Fruit fly (Drosophila melanogaster) whole organism, embryonic: ENCODE data around the gene bbg.

Experiments
- Aef1 ChIP-seq: fragments of 200-800 bp; sonication (Bioruptor generic); IDR thresholded peaks from 3 replicates; pipeline ENCODE4 v1.3.6; 2022; ENCODE audit warnings: missing biosample characterization, missing genetic modification characterization
- CG10209 ChIP-seq: fragments of 200-800 bp; sonication (Bioruptor generic); optimal IDR thresholded peaks from 3 replicates; lab custom pipeline; 2017; ENCODE audit warnings: missing biosample characterization, mild to moderate bottlenecking, missing genetic modification characterization, missing genetic modification reagents
- CG11695 ChIP-seq: fragments of 200-800 bp; sonication (Bioruptor generic); IDR thresholded peaks from 3 replicates; pipeline ENCODE4 v1.3.6; 2022; ENCODE audit warnings: missing biosample characterization, missing genetic modification characterization
- CG13424 ChIP-seq: fragments of 200-800 bp; sonication (Bioruptor generic); optimal IDR thresholded peaks from 2 replicates; lab custom pipeline; 2019; ENCODE audit warnings: missing biosample characterization, mild to moderate bottlenecking, missing genetic modification characterization, moderate library complexity
- CG15011 ChIP-seq: fragments of 200-800 bp; sonication (Bioruptor generic); optimal IDR thresholded peaks from 3 replicates; lab custom pipeline; 2018; ENCODE audit warnings: missing biosample characterization, mild to moderate bottlenecking, missing genetic modification characterization
- CG15696 ChIP-seq: fragments of 200-800 bp; sonication (Bioruptor generic); optimal IDR thresholded peaks from 2 replicates; lab custom pipeline; 2019; ENCODE audit warnings: missing biosample characterization, mild to moderate bottlenecking, missing genetic modification characterization, moderate library complexity
- CG30403 ChIP-seq: fragments of 200-800 bp; sonication (Bioruptor generic); optimal IDR thresholded peaks from 3 replicates; lab custom pipeline; 2016; ENCODE audit warnings: missing biosample characterization, missing genetic modification characterization
- CG34376 ChIP-seq: fragments of 200-800 bp; sonication (Bioruptor generic); optimal IDR thresholded peaks from 2 replicates; lab custom pipeline; 2018; ENCODE audit warnings: missing biosample characterization, mild to moderate bottlenecking, missing genetic modification characterization
- CG8359 ChIP-seq: fragments of 200-800 bp; sonication (Bioruptor generic); optimal IDR thresholded peaks from 2 replicates; lab custom pipeline; 2017; ENCODE audit warnings: missing biosample characterization, mild to moderate bottlenecking, missing genetic modification characterization, borderline replicate concordance
- CG8478 ChIP-seq: fragments of >200 bp; optimal IDR thresholded peaks from 2 replicates; lab custom pipeline; 2018
- CG8765 ChIP-seq: fragments of 200-800 bp; sonication (Bioruptor generic); IDR thresholded peaks from 2 replicates; pipeline ENCODE4 v1.3.6; 2022; ENCODE audit warnings: missing biosample characterization, missing genetic modification characterization
- CG9609 ChIP-seq: fragments of 200-800 bp; sonication (Bioruptor generic); optimal IDR thresholded peaks from 3 replicates; lab custom pipeline; 2016; ENCODE audit warnings: missing biosample characterization, missing genetic modification characterization
- D19A ChIP-seq: fragments of 200-800 bp; optimal IDR thresholded peaks from 3 replicates; lab custom pipeline; 2019; ENCODE audit warnings: missing biosample characterization, mild to moderate bottlenecking, missing genetic modification characterization, moderate library complexity
- Fer2 ChIP-seq: fragments of 200-800 bp; sonication (Bioruptor generic); optimal IDR thresholded peaks from 2 replicates; lab custom pipeline; 2018; ENCODE audit warnings: missing biosample characterization, mild to moderate bottlenecking, missing genetic modification characterization, moderate library complexity
- HLH54F ChIP-seq: fragments of 200-800 bp; sonication (Bioruptor generic); optimal IDR thresholded peaks from 3 replicates; lab custom pipeline; 2016; ENCODE audit warnings: missing biosample characterization, missing genetic modification characterization
- HmgD ChIP-seq: fragments of 200-800 bp; sonication (Bioruptor generic); optimal IDR thresholded peaks from 3 replicates; lab custom pipeline; 2016; ENCODE audit warnings: missing biosample characterization, missing genetic modification characterization
- Hmx ChIP-seq: fragments of 200-800 bp; sonication (Bioruptor generic); optimal IDR thresholded peaks from 2 replicates; lab custom pipeline; 2016; ENCODE audit warnings: missing biosample characterization, missing genetic modification characterization
- Hr78 ChIP-seq, 2 experiments: fragments of 200-800 bp in 1 of 2; fragments of >200 bp in 1 of 2; sonication (Bioruptor generic) in 1 of 2; optimal IDR thresholded peaks; 2 replicates each; lab custom pipeline; 2017 to 2019; ENCODE audit warnings: missing biosample characterization in 2 of 2, missing genetic modification characterization in 2 of 2, mild to moderate bottlenecking in 1 of 2, moderate library complexity in 1 of 2
- Kr ChIP-seq: fragments of 200-800 bp; sonication (Bioruptor generic); optimal IDR thresholded peaks from 2 replicates; lab custom pipeline; 2017; ENCODE audit warnings: missing biosample characterization, mild to moderate bottlenecking, missing genetic modification characterization
- MTF-1 ChIP-seq: fragments of 200-800 bp; sonication (Bioruptor generic); optimal IDR thresholded peaks from 2 replicates; lab custom pipeline; 2018; ENCODE audit warnings: missing biosample characterization, mild to moderate bottlenecking, missing genetic modification characterization, borderline replicate concordance
- NC2α ChIP-seq: fragments of 200-800 bp; sonication (Bioruptor generic); optimal IDR thresholded peaks from 2 replicates; lab custom pipeline; 2016; ENCODE audit warnings: missing biosample characterization, missing genetic modification characterization
- NFAT ChIP-seq: fragments of 200-800 bp; sonication (Bioruptor generic); IDR thresholded peaks from 2 replicates; pipeline ENCODE4 v1.3.6; 2022; ENCODE audit warnings: missing biosample characterization, missing genetic modification characterization
- Pdp1 ChIP-seq, 2 experiments: fragments of 200-800 bp; sonication (Bioruptor generic); optimal IDR thresholded peaks; 3 replicates each; lab custom pipeline; 2016; ENCODE audit warnings: missing biosample characterization in 2 of 2, missing genetic modification characterization in 2 of 2, mild to moderate bottlenecking in 1 of 2, moderate library complexity in 1 of 2
- Tbp ChIP-seq: fragments of >200 bp; optimal IDR thresholded peaks from 2 replicates; lab custom pipeline; 2018; ENCODE audit warnings: missing biosample characterization, missing genetic modification characterization
- Vsx1 ChIP-seq: fragments of 200-800 bp; sonication (Bioruptor generic); optimal IDR thresholded peaks from 2 replicates; lab custom pipeline; 2017; ENCODE audit warnings: missing biosample characterization, mild to moderate bottlenecking, missing genetic modification characterization, missing genetic modification reagents
- ac ChIP-seq: fragments of 200-800 bp; sonication (Bioruptor generic); optimal IDR thresholded peaks from 3 replicates; lab custom pipeline; 2017; ENCODE audit warnings: missing biosample characterization, mild to moderate bottlenecking, missing genetic modification characterization
- al ChIP-seq: fragments of 200-800 bp; sonication (Bioruptor generic); IDR thresholded peaks from 2 replicates; pipeline ENCODE4 v1.3.6; 2022; ENCODE audit warnings: missing biosample characterization, missing genetic modification characterization
- bsh ChIP-seq, 2 experiments: fragments of 200-800 bp; sonication (Bioruptor generic); optimal IDR thresholded peaks; 2 replicates each; lab custom pipeline; 2017 to 2018; ENCODE audit warnings: mild to moderate bottlenecking in 2 of 2, missing biosample characterization in 2 of 2, missing genetic modification characterization in 2 of 2, moderate library complexity in 1 of 2
- cad ChIP-seq: fragments of >200 bp; optimal IDR thresholded peaks from 2 replicates; lab custom pipeline; 2017; ENCODE audit warnings: missing biosample characterization, missing genetic modification characterization
- disco-r ChIP-seq: fragments of 200-800 bp; sonication (Bioruptor generic); optimal IDR thresholded peaks from 2 replicates; lab custom pipeline; 2016; ENCODE audit warnings: missing biosample characterization, missing genetic modification characterization
- dmrt11E ChIP-seq: fragments of 200-800 bp; sonication (Bioruptor generic); optimal IDR thresholded peaks from 3 replicates; lab custom pipeline; 2018; ENCODE audit warnings: missing biosample characterization, mild to moderate bottlenecking, missing genetic modification characterization, moderate library complexity
- eyg ChIP-seq: fragments of 200-800 bp; sonication (Bioruptor generic); optimal IDR thresholded peaks from 3 replicates; lab custom pipeline; 2016; ENCODE audit warnings: missing biosample characterization, missing genetic modification characterization
- fd102C ChIP-seq: fragments of 200-800 bp; sonication (Bioruptor generic); optimal IDR thresholded peaks from 2 replicates; lab custom pipeline; 2018; ENCODE audit warnings: missing biosample characterization, mild to moderate bottlenecking, missing genetic modification characterization, moderate library complexity
- fd3F ChIP-seq: fragments of 200-800 bp; sonication (Bioruptor generic); optimal IDR thresholded peaks from 2 replicates; lab custom pipeline; 2018; ENCODE audit warnings: missing biosample characterization, mild to moderate bottlenecking, missing genetic modification characterization, moderate library complexity
- gcm ChIP-seq: fragments of 200-800 bp; sonication (Bioruptor generic); optimal IDR thresholded peaks from 2 replicates; lab custom pipeline; 2019; ENCODE audit warnings: missing biosample characterization, mild to moderate bottlenecking, missing genetic modification characterization, moderate library complexity
- jing ChIP-seq: fragments of 200-800 bp; sonication (Bioruptor generic); optimal IDR thresholded peaks from 2 replicates; lab custom pipeline; 2018; ENCODE audit warnings: missing biosample characterization, mild to moderate bottlenecking, missing genetic modification characterization
- kni ChIP-seq: fragments of 200-800 bp; sonication (Bioruptor generic); optimal IDR thresholded peaks from 3 replicates; lab custom pipeline; 2017; ENCODE audit warnings: mild to moderate bottlenecking, missing biosample characterization, missing genetic modification reagents, missing genetic modification characterization
- lab ChIP-seq: fragments of 200-800 bp; sonication (Bioruptor generic); optimal IDR thresholded peaks from 3 replicates; lab custom pipeline; 2017; ENCODE audit warnings: missing biosample characterization, missing genetic modification characterization, mild to moderate bottlenecking, moderate library complexity, missing genetic modification reagents
- luna ChIP-seq: fragments of 200-800 bp; sonication (Bioruptor generic); optimal IDR thresholded peaks from 2 replicates; lab custom pipeline; 2016; ENCODE audit warnings: missing biosample characterization, missing genetic modification characterization
- odd ChIP-seq: fragments of 200-800 bp; sonication (Bioruptor generic); optimal IDR thresholded peaks from 2 replicates; lab custom pipeline; 2017; ENCODE audit warnings: missing biosample characterization, mild to moderate bottlenecking, missing genetic modification characterization
- otp ChIP-seq: fragments of 200-800 bp; sonication (Bioruptor generic); IDR thresholded peaks from 3 replicates; pipeline ENCODE4, ENCODE4 v1.3.6; 2022; ENCODE audit warnings: missing biosample characterization, missing genetic modification characterization
- prd ChIP-seq, 3 experiments: fragments of >200 bp in 2 of 3; fragments of 200-800 bp in 1 of 3; sonication (Bioruptor generic) in 1 of 3; optimal IDR thresholded peaks in 2 of 3; IDR thresholded peaks in 1 of 3; 2 replicates in 2 of 3; 3 replicates in 1 of 3; pipeline versions ENCODE4 v1.3.6 to Lab custom; 2017 to 2022; ENCODE audit warnings: missing biosample characterization in 1 of 3, missing genetic modification characterization in 1 of 3
- scrt ChIP-seq: fragments of 200-800 bp; sonication (Bioruptor generic); optimal IDR thresholded peaks from 2 replicates; lab custom pipeline; 2018; ENCODE audit warnings: missing biosample characterization, mild to moderate bottlenecking, missing genetic modification characterization, moderate library complexity
- sima ChIP-seq: fragments of 200-800 bp; sonication (Bioruptor generic); optimal IDR thresholded peaks from 2 replicates; lab custom pipeline; 2016; ENCODE audit warnings: missing biosample characterization, missing genetic modification characterization
- sna ChIP-seq: fragments of 200-800 bp; sonication (Bioruptor generic); IDR thresholded peaks from 2 replicates; pipeline ENCODE4 v1.3.6; 2022; ENCODE audit warnings: missing biosample characterization, missing genetic modification characterization; ENCODE audit not compliant: partially characterized antibody
- tll ChIP-seq, 2 experiments: fragments of 200-800 bp in 1 of 2; fragments of >200 bp in 1 of 2; sonication (Bioruptor generic) in 1 of 2; optimal IDR thresholded peaks; 2 replicates each; lab custom pipeline; 2017 to 2019; ENCODE audit warnings: missing biosample characterization in 2 of 2, missing genetic modification characterization in 2 of 2, mild to moderate bottlenecking in 1 of 2, moderate library complexity in 1 of 2
- ttk ChIP-seq: fragments of 200-800 bp; sonication (Bioruptor generic); IDR thresholded peaks from 2 replicates; pipeline ENCODE4 v2.1.2; 2022; ENCODE audit warnings: missing biosample characterization, missing genetic modification characterization
- tup ChIP-seq: fragments of 200-800 bp; sonication (Bioruptor generic); optimal IDR thresholded peaks from 2 replicates; lab custom pipeline; 2016; ENCODE audit warnings: missing biosample characterization, mild to moderate bottlenecking, missing genetic modification characterization, moderate library complexity
- zen ChIP-seq: fragments of 200-800 bp; sonication (Bioruptor generic); optimal IDR thresholded peaks from 3 replicates; lab custom pipeline; 2018; ENCODE audit warnings: missing biosample characterization, mild to moderate bottlenecking, missing genetic modification characterization, moderate library complexity

bbg gene

DNA sequence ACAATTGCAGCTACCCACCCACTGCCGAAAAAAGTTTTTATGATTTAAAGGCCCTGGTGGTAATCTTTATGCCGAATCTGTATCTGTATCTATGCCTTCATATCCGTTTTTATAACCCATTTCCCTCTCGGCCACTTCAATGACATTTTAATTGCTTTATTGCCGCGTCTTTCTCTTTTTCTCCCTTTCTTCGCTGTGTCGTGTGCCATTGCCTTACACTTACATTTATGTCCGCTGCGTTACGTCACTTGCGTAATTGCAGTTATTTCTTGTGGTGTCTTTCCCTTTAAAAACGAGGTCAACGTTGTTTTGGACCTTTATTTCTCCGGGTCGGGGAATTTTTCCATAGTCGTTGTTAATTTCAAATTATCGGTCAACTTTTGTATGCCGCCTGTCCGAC is 88.7 kb downstream of the bbg start:
- TF ChIP-seq CG11695, result peak; percentile 78
- peak; percentile 84 for TF ChIP-seq cad (GFP tag; lab: Kevin White, UChicago)
- TF ChIP-seq luna, result no peak
- 0 out of 3 replicates have a peak, but pooled peaks have one; percentile 19 for TF ChIP-seq otp (GFP tag; lab: Robert Waterston, UW)
- TF ChIP-seq Pdp1 (GFP tag; optimal IDR thresholded peaks at IDR 0.05; lab: Kevin White, UChicago), result peak in 1 of 2 experiments; percentile 65
- TF ChIP-seq zen (tag; lab: Kevin White, UChicago), result peak; percentile 66
- TF ChIP-seq Hr78 (GFP tag; optimal IDR thresholded peaks at IDR 0.05; lab: Kevin White, UChicago), result peak in 1 of 2 experiments; percentile 28
- TF ChIP-seq tll (GFP tag; optimal IDR thresholded peaks at IDR 0.05; lab: Kevin White, UChicago), result peak in 1 of 2 experiments; percentile 60
- no peak for TF ChIP-seq NFAT (GFP tag; lab: Robert Waterston, UW)

DNA sequence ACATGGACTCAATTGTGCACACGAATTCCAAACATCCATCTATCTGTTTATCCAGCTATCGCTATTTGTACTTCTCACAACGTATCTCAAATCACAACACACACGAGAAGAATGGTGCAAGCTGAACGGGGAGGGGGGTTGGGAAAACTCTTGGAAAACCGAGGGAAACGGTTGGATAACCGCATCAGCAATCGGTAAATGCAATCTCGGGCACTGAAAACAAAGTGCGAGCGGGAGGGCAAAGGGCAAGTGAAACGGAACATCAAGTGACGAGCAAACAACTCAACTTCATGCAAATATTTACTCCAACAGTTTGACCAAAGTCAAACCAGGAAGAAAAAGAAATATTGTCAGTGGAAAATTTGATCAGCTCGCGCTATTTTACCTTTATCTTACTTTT is 89.2 kb downstream of the bbg start:
- TF ChIP-seq MTF-1 (no peak), al (no peak), Vsx1 (GFP tag; lab: Kevin White, UChicago) (no peak), fd102C (peak; percentile 51), Fer2 (no peak), NC2α (GFP tag; lab: Kevin White, UChicago) (no peak), bsh (GFP tag; optimal IDR thresholded peaks at IDR 0.05; lab: Kevin White, UChicago) (no peak), CG15696 (tag; lab: Kevin White, UChicago) (peak; percentile 81), eyg (GFP tag; lab: Kevin White, UChicago) (no peak), sima (no peak), jing (GFP tag; lab: Kevin White, UChicago) (no peak), prd (optimal IDR thresholded peaks at IDR 0.05; lab: Kevin White, UChicago) (no peak), prd (GFP tag; IDR thresholded peaks at IDR 0.05; lab: Robert Waterston, UW) (no peak), Tbp (GFP tag; lab: Kevin White, UChicago) (no peak), lab (GFP tag; lab: Kevin White, UChicago) (no peak), ac (GFP tag; lab: Kevin White, UChicago) (peak; percentile 65), scrt (GFP tag; lab: Kevin White, UChicago) (no peak), HmgD (GFP tag; lab: Kevin White, UChicago) (no peak), D19A (tag; lab: Kevin White, UChicago) (no peak), odd (no peak), gcm (GFP tag; lab: Kevin White, UChicago) (no peak), disco-r (GFP tag; lab: Kevin White, UChicago) (no peak), kni (peak; percentile 22), tup (no peak), CG13424 (tag; lab: Kevin White, UChicago) (no peak), CG15011 (GFP tag; lab: Kevin White, UChicago) (no peak), CG34376 (GFP tag; lab: Kevin White, UChicago) (no peak), CG30403 (GFP tag; lab: Kevin White, UChicago) (no peak), sna (no peak), ttk (no peak), Hmx (no peak), Kr (GFP tag; lab: Kevin White, UChicago) (peak; percentile 84), HLH54F (GFP tag; lab: Kevin White, UChicago) (no peak), CG10209 (GFP tag; lab: Kevin White, UChicago) (no peak), CG8478 (lab: Kevin White, UChicago) (no peak), CG9609 (GFP tag; lab: Kevin White, UChicago) (no peak), dmrt11E (tag; lab: Kevin White, UChicago) (peak; percentile 37), CG8765 (GFP tag; lab: Robert Waterston, UW) (no peak), Aef1 (GFP tag; lab: Robert Waterston, UW) (no peak), fd3F (GFP tag; lab: Kevin White, UChicago) (no peak), CG8359 (GFP tag; lab: Kevin White, UChicago) (peak; percentile 8)
